Worm (Caenorhabditis elegans): ENCODE data around the gene vha-11.

Gene vha-11

DNA sequence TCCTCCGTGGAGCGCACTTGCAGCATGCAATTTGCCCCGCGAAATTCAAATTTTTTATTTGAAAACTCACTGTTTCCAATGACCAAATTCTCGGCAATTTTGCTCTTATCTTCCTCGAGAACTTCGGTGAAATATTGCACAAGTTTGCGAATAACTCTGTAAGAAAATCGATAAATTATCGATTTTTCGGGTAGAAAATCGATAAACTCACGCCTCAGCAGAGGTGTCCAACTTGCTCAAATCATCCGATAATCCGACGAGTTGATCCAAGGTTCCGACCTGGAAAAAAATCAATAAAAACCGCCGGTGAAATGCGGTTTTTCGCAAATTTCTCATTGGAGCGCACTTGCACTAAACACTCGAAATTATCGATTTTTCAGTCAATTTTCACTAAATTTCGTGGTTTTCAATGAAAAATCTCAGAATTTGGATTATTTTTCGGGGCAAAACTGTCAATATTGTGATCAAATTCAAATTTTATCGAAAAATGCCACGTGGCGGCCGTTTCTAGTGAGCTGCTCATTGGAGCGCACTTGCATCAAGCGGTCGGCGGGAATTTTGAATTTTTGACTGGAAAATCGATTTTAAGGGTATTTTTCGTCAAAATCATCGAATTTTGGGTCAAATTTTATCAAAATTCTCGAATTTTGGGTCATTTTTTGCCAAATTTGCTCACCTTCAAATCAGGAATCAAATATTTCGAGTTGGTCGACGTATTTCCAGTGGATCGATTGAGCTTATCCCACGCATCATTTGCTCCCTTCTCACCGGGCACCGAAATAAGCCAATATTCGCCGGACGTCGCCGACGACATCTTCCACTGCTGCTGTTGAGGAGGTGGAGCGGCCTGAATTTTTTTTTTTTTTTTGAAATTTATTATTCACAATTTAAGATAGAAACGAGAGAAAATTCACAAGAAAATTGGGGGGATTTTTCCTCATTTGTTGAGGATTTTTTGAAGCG is at the start of gene vha-11:
Gene vha-11 (minus strand): TSS at position 847 of the 963 bp plus-strand sequence.
- TF ChIP-seq ama-1 (optimal IDR thresholded peaks at IDR 0.05) = no peak
- TF ChIP-seq tra-4 (tag; optimal IDR thresholded peaks at IDR 0.05) = no peak
- TF ChIP-seq B0310.2 (tag; optimal IDR thresholded peaks at IDR 0.05) = no peak
- no peak for TF ChIP-seq ceh-13 (GFP tag; optimal IDR thresholded peaks at IDR 0.05)
- no peak for TF ChIP-seq flt-1 (GFP tag; IDR thresholded peaks at IDR 0.05)
- TF ChIP-seq sea-1 (GFP tag; conservative IDR thresholded peaks at IDR 0.05) = no peak
- TF ChIP-seq ceh-36 (tag; optimal IDR thresholded peaks at IDR 0.05) = no peak
- no peak for TF ChIP-seq tbx-37 (GFP tag; conservative IDR thresholded peaks at IDR 0.05)
- no peak for TF ChIP-seq hnd-1 (tag; optimal IDR thresholded peaks at IDR 0.05)
- TF ChIP-seq aly-1 (tag; optimal IDR thresholded peaks at IDR 0.05) = no peak
- TF ChIP-seq pes-1 (GFP tag; IDR thresholded peaks at IDR 0.05) = no peak

DNA sequence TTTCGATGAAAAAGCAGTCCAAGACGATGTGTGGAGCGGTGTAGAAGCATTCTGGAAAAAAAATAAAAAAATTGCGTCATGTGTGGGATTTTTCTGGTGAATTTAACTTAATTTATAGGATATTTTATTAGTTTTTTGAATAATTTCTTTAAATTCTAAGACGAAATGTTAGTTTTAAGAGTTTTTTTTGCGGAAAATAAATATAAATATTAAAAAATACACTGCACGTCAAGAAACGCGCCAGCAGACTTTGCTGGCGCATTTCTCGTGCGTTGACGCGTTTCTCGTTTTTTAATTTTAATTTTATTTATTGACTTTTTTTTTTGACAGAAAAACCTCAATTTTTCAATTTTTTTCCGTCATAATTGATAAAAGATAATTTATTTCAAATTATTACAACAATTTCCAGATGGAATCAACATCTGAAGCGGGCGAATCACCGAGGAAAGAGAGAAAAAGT is 34.5 kb upstream of the vha-11 start, which contains the start of the genes ppgn-1 and tftc-1:
Gene ppgn-1 (minus strand): TSS at position 51 of the 460 bp plus-strand sequence.
Gene tftc-1 (plus strand): TSS at position 410 of the 460 bp plus-strand sequence.
- no peak for TF ChIP-seq tra-4 (tag; optimal IDR thresholded peaks at IDR 0.05)
- TF ChIP-seq tbx-37 (GFP tag; conservative IDR thresholded peaks at IDR 0.05) = no peak
- no peak for TF ChIP-seq flt-1 (GFP tag; IDR thresholded peaks at IDR 0.05)
- TF ChIP-seq aly-1 (tag; optimal IDR thresholded peaks at IDR 0.05) = no peak
- TF ChIP-seq hnd-1 (tag; optimal IDR thresholded peaks at IDR 0.05) = no peak
- TF ChIP-seq sea-1 (GFP tag; conservative IDR thresholded peaks at IDR 0.05) = no peak
- TF ChIP-seq hmg-4 (GFP tag; optimal IDR thresholded peaks at IDR 0.05) = no peak
- no peak for TF ChIP-seq F13C5.2 (tag; optimal IDR thresholded peaks at IDR 0.05)
- TF ChIP-seq ets-7 (tag; optimal IDR thresholded peaks at IDR 0.05) = no peak
- TF ChIP-seq ceh-13 (GFP tag; optimal IDR thresholded peaks at IDR 0.05) = no peak

DNA sequence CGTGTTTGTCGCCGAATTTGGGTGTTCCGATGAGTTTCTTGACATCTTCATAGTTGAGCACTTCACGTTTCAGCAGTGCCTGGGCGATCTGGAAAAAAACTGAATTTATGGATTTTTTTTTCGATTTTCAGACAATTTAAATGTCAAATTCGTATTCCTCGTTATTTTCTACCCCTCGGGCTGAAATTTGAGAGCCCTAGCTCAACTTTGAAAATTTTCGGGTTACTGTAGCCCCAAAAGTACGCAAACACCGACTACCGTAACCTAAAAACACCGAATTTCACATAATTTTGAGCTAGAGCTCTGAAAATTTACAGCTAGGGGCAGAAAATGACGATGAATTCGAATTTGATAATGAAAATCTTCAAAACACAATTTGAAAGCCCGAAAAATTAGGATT is 19.6 kb upstream of the vha-11 start:
- TF ChIP-seq tra-4 (tag; optimal IDR thresholded peaks at IDR 0.05) (no peak), F13C5.2 (tag; optimal IDR thresholded peaks at IDR 0.05) (no peak), tbx-11 (GFP tag; IDR thresholded peaks at IDR 0.05) (no peak), aly-1 (tag; optimal IDR thresholded peaks at IDR 0.05) (no peak), B0310.2 (tag; optimal IDR thresholded peaks at IDR 0.05) (no peak), flt-1 (GFP tag; IDR thresholded peaks at IDR 0.05) (no peak), hmg-4 (GFP tag; optimal IDR thresholded peaks at IDR 0.05) (no peak), ceh-13 (GFP tag; optimal IDR thresholded peaks at IDR 0.05) (no peak), ama-1 (optimal IDR thresholded peaks at IDR 0.05) (no peak), scrt-1 (GFP tag; IDR thresholded peaks at IDR 0.05) (no peak), tbx-37 (GFP tag; conservative IDR thresholded peaks at IDR 0.05) (no peak), ets-7 (tag; optimal IDR thresholded peaks at IDR 0.05) (no peak), sea-1 (GFP tag; conservative IDR thresholded peaks at IDR 0.05) (no peak), pes-1 (GFP tag; IDR thresholded peaks at IDR 0.05) (no peak), ceh-36 (tag; optimal IDR thresholded peaks at IDR 0.05) (no peak)

DNA sequence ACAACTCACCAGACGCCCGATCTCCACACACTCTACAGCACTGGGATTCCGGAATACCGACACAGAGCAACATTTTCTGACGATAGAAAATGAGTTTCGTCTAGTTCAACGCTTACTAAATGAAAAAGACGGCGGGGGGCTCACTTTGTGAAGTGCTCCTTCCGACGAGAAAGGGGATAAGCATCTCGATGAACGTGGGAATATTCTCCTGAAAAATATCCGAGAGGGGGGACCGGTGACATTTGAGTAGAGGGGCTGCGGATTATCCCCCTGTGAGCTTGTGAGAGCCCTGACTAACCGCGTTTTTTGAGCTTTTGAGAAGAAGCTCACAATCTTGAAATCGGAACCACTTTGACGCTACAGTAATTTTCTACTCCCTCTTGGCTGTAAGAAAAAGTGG is 15.2 kb upstream of the vha-11 start, which contains the start of gene nhr-236:
Gene nhr-236 (minus strand): TSS at position 101 of the 400 bp plus-strand sequence.
- TF ChIP-seq hmg-4 (GFP tag; optimal IDR thresholded peaks at IDR 0.05) = no peak
- TF ChIP-seq tra-4 (tag; optimal IDR thresholded peaks at IDR 0.05) = no peak
- no peak for TF ChIP-seq sea-1 (GFP tag; conservative IDR thresholded peaks at IDR 0.05)
- TF ChIP-seq pes-1 (GFP tag; IDR thresholded peaks at IDR 0.05) = no peak
- TF ChIP-seq aly-1 (tag; optimal IDR thresholded peaks at IDR 0.05) = no peak

DNA sequence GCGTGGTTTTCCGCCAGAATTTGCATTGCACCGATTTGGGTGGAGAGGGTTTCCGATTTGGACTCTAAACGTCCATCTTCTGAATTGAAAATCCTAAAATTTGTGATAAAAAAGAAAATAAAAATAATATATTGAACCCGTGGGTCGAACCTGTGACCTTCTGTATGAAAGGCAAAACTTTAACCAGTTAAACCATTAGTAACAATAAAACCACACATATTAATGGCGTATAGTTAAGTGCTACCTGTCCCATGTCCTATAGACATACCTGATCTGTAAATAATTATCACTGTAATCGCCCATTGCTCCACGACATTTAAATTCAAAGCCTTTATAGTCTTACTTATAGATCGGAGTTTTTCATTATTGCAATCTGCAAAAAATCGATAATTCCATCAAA is 12.9 kb upstream of the vha-11 start:
- no peak for TF ChIP-seq flt-1 (GFP tag; IDR thresholded peaks at IDR 0.05)
- TF ChIP-seq B0310.2 (tag; optimal IDR thresholded peaks at IDR 0.05) = no peak
- no peak for TF ChIP-seq ama-1 (optimal IDR thresholded peaks at IDR 0.05)
- TF ChIP-seq hmg-4 (GFP tag; optimal IDR thresholded peaks at IDR 0.05) = no peak
- no peak for TF ChIP-seq ets-7 (tag; optimal IDR thresholded peaks at IDR 0.05)
- TF ChIP-seq pes-1 (GFP tag; IDR thresholded peaks at IDR 0.05) = no peak
- no peak for TF ChIP-seq aly-1 (tag; optimal IDR thresholded peaks at IDR 0.05)
- no peak for TF ChIP-seq tbx-11 (GFP tag; IDR thresholded peaks at IDR 0.05)
- no peak for TF ChIP-seq hnd-1 (tag; optimal IDR thresholded peaks at IDR 0.05)
- no peak for TF ChIP-seq tra-4 (tag; optimal IDR thresholded peaks at IDR 0.05)
- TF ChIP-seq scrt-1 (GFP tag; IDR thresholded peaks at IDR 0.05) = no peak
- TF ChIP-seq tbx-37 (GFP tag; conservative IDR thresholded peaks at IDR 0.05) = no peak
- no peak for TF ChIP-seq sea-1 (GFP tag; conservative IDR thresholded peaks at IDR 0.05)
- TF ChIP-seq ceh-36 (tag; optimal IDR thresholded peaks at IDR 0.05) = no peak
- TF ChIP-seq F13C5.2 (tag; optimal IDR thresholded peaks at IDR 0.05) = no peak
- no peak for TF ChIP-seq ceh-13 (GFP tag; optimal IDR thresholded peaks at IDR 0.05)
- TF ChIP-seq hmbx-1 (tag; optimal IDR thresholded peaks at IDR 0.05) = no peak

DNA sequence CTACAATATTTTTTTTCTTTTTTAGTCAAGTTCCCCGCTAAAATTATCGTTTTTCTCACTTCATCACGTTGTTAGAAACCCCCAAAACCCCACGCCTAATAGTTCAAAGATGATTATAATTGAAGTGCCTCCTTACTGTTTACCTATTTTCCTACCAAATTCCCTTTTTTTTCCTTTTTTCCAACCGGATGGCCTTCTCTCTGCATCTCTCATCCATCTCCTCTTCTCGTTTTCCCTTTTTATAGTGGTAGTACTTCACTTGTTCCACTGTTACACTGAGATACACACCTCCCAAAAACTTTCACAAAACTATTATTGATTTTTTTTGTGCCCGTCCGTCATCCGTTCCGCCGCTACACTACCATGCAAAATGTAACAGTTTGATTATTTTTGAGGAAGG is 8.6 kb upstream of the vha-11 start, which contains the start of gene nsy-4:
Gene nsy-4 (plus strand): TSS at position 274 of the 400 bp plus-strand sequence.
- TF ChIP-seq hmbx-1 (tag; optimal IDR thresholded peaks at IDR 0.05) (no peak), ama-1 (optimal IDR thresholded peaks at IDR 0.05) (no peak), hmg-4 (GFP tag; optimal IDR thresholded peaks at IDR 0.05) (no peak), flt-1 (GFP tag; IDR thresholded peaks at IDR 0.05) (no peak), B0310.2 (tag; optimal IDR thresholded peaks at IDR 0.05) (no peak), tbx-11 (GFP tag; IDR thresholded peaks at IDR 0.05) (no peak), pes-1 (GFP tag; IDR thresholded peaks at IDR 0.05) (no peak), tbx-37 (GFP tag; conservative IDR thresholded peaks at IDR 0.05) (no peak), F13C5.2 (tag; optimal IDR thresholded peaks at IDR 0.05) (no peak), tra-4 (tag; optimal IDR thresholded peaks at IDR 0.05) (no peak), ceh-13 (GFP tag; optimal IDR thresholded peaks at IDR 0.05) (no peak), ceh-36 (tag; optimal IDR thresholded peaks at IDR 0.05) (no peak), sea-1 (GFP tag; conservative IDR thresholded peaks at IDR 0.05) (no peak), scrt-1 (GFP tag; IDR thresholded peaks at IDR 0.05) (no peak), aly-1 (tag; optimal IDR thresholded peaks at IDR 0.05) (no peak), hnd-1 (tag; optimal IDR thresholded peaks at IDR 0.05) (no peak), ets-7 (tag; optimal IDR thresholded peaks at IDR 0.05) (no peak)
